Fruit fly (Drosophila melanogaster) whole organism, wandering third instar larva: ENCODE measurements around the gene v.
A peak's percentile ranks its signal among the peaks of the same experiment; 100 is the strongest.

Experiments used
- Abd-B ChIP-seq: fragments of >200 bp; optimal IDR thresholded peaks from 2 replicates; lab custom pipeline; 2017; ENCODE audit warnings: missing biosample characterization, missing genetic modification characterization
- Jra ChIP-seq: sonication (Bioruptor generic); optimal IDR thresholded peaks from 2 replicates; lab custom pipeline; 2016; ENCODE audit warnings: missing biosample characterization, missing genetic modification characterization
- Myc ChIP-seq: fragments of >200 bp; optimal IDR thresholded peaks from 2 replicates; lab custom pipeline; 2017
- N ChIP-seq: fragments of >200 bp; optimal IDR thresholded peaks from 2 replicates; lab custom pipeline; 2018; ENCODE audit warnings: missing biosample characterization, missing external identifiers, missing genetic modification characterization
- OdsH ChIP-seq: fragments of 200-800 bp; sonication (Bioruptor generic); optimal IDR thresholded peaks from 2 replicates; lab custom pipeline; 2016; ENCODE audit warnings: missing biosample characterization, mild to moderate bottlenecking, missing genetic modification characterization
- br ChIP-seq: fragments of 200-800 bp; sonication (Bioruptor generic); optimal IDR thresholded peaks from 2 replicates; lab custom pipeline; 2016; ENCODE audit warnings: missing biosample characterization, missing genetic modification characterization
- dl ChIP-seq, 2 experiments: fragments of 175-275, 200-275 bp in 1 of 2; fragments of 200-275 bp in 1 of 2; sonication (Bioruptor generic); optimal IDR thresholded peaks; lab custom pipeline; 2018; ENCODE audit warnings: mild to moderate bottlenecking in 2 of 2, missing biosample characterization in 2 of 2, missing genetic modification characterization in 2 of 2, moderate library complexity in 2 of 2; ENCODE audit not compliant: partially characterized antibody in 2 of 2, insufficient read depth in 1 of 2
- fru ChIP-seq: fragments of 200-800 bp; sonication (Bioruptor generic); optimal IDR thresholded peaks from 3 replicates; lab custom pipeline; 2016; ENCODE audit warnings: missing biosample characterization, mild to moderate bottlenecking, missing genetic modification characterization
- jim ChIP-seq: fragments of 175-275, 200-325 bp; sonication (Bioruptor generic); optimal IDR thresholded peaks from 2 replicates; lab custom pipeline; 2016; ENCODE audit warnings: missing biosample characterization, mild to moderate bottlenecking, missing genetic modification characterization
- rgr ChIP-seq: fragments of 200-800 bp; sonication (Bioruptor generic); optimal IDR thresholded peaks from 3 replicates; lab custom pipeline; 2016; ENCODE audit warnings: missing biosample characterization, mild to moderate bottlenecking, missing genetic modification characterization
- tai ChIP-seq: sonication (Bioruptor generic); optimal IDR thresholded peaks from 2 replicates; lab custom pipeline; 2016; ENCODE audit warnings: missing biosample characterization, missing genetic modification characterization
- usp ChIP-seq: fragments of >200 bp; optimal IDR thresholded peaks from 2 replicates; lab custom pipeline; 2017; ENCODE audit warnings: missing biosample characterization, missing genetic modification characterization

DNA sequence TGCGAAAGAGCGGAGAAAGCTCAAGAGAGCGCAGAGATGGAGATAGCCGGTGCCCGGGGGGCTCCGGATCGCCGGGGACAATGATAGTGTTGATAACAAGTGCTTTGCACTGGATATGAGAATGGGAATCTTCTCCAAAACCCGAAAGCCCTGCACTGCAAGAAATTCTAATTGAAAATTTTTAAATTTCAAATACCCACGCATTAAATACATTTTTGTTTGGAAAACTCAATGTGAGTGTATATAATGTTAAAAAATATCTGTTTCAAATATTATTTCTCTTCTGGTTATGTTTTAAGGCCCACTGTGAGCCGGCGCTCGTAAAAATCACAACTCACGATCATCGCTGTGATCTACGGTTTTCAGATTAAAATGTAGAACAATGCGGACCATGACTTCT is 30.6 kb upstream of the v start:
- TF ChIP-seq fru (GFP tag; lab: Kevin White, UChicago) = peak; percentile 20
- no peak for TF ChIP-seq jim
- TF ChIP-seq OdsH = no peak
- TF ChIP-seq br (GFP tag; lab: Kevin White, UChicago) = peak; percentile 14
- TF ChIP-seq Abd-B = no peak
- no peak for TF ChIP-seq usp (GFP tag; lab: Kevin White, UChicago)
- no peak for TF ChIP-seq Jra
- no peak for TF ChIP-seq Myc (lab: Kevin White, UChicago)
- no peak for TF ChIP-seq N
- no peak for TF ChIP-seq dl (GFP tag; optimal IDR thresholded peaks at IDR 0.05; lab: Kevin White, UChicago; ENCODE audit: insufficient read depth in 1 of 2, partially characterized antibody in 2 of 2)
- no peak for TF ChIP-seq tai (GFP tag; lab: Kevin White, UChicago)
- peak; percentile 20 for TF ChIP-seq rgr (GFP tag; lab: Kevin White, UChicago)
